Fruit fly (Drosophila melanogaster) S2 (cell line): ENCODE results near the gene Eip78C.

ENCODE experiments used
- CG8478 ChIP-seq: fragments of >200 bp; optimal IDR thresholded peaks from 2 replicates; lab custom pipeline; 2018
- CTCF ChIP-seq, 2 experiments: fragments of >200 bp; optimal IDR thresholded peaks; 2 replicates each; lab custom pipeline; 2018

dm6 chr3L:21280996-21281691 is 54.7 kb downstream of the Eip78C start, which contains the start of gene ppl:
- TF ChIP-seq CG8478 (lab: Kevin White, UChicago): no peak
- peak in 1 of 2 experiments; percentile 18 for TF ChIP-seq CTCF (optimal IDR thresholded peaks at IDR 0.05; lab: Kevin White, UChicago)
